Worm (Caenorhabditis elegans): ENCODE measurements around the gene R09D1.14.
A peak's percentile ranks its signal among the peaks of the same experiment; 100 is the strongest.
"Not testable (repeated sequence)": the region's sequence is repeated elsewhere in the genome, so short reads cannot be mapped to it uniquely, and the experiment has no call there.

R09D1.14 gene

DNA sequence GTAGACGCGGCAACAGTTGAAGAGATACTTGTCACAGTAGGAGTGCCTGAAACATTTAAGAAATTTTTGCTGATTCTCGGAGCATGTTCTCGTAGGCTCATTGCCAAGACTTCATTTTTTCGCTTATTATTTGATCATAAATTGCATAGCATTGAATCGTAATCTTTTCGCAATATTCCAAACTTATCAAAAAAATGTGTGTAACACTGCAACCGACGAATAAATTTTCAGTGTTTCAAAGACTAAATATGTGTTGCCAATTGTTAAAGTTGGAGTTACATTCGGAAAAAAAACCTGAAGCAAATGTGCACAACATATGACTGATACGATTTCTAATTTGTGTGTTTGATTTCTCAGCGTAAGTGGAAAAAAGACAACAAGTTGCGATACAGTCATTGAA, at the start of gene R09D1.14:
TSS of gene R09D1.14 (minus strand) at position 101 of the 400 bp plus-strand sequence.
- not testable (repeated sequence) for TF ChIP-seq ama-1 (optimal IDR thresholded peaks at IDR 0.05); skn-1 (tag; optimal IDR thresholded peaks at IDR 0.05); nhr-28 (tag; optimal IDR thresholded peaks at IDR 0.05)

ce11 chrII:9507181-9507580, 47.8 kb upstream of the R09D1.14 start, which contains the start of gene gcy-3:
gcy-3 (minus strand) TSS chrII:9507281.
- TF ChIP-seq nhr-25 (tag; optimal IDR thresholded peaks at IDR 0.05), result no peak
- TF ChIP-seq lin-39 (tag; optimal IDR thresholded peaks at IDR 0.05), result no peak
- TF ChIP-seq fkh-10 (GFP tag; optimal IDR thresholded peaks at IDR 0.05), result no peak
- no peak for TF ChIP-seq ztf-4 (tag; optimal IDR thresholded peaks at IDR 0.05)
- TF ChIP-seq unc-39 (tag; optimal IDR thresholded peaks at IDR 0.05), result no peak
- no peak for TF ChIP-seq elt-1 (tag; optimal IDR thresholded peaks at IDR 0.05)
- TF ChIP-seq egl-5 (tag; optimal IDR thresholded peaks at IDR 0.05), result no peak
- no peak for TF ChIP-seq eor-1 (tag; optimal IDR thresholded peaks at IDR 0.05)
- no peak for TF ChIP-seq nhr-11 (tag; optimal IDR thresholded peaks at IDR 0.05)
- TF ChIP-seq nhr-43 (tag; optimal IDR thresholded peaks at IDR 0.05; ENCODE audit: poor library complexity, severe bottlenecking), result no peak
- TF ChIP-seq ceh-82 (tag; optimal IDR thresholded peaks at IDR 0.05), result no peak
- no peak for TF ChIP-seq nhr-28 (tag; optimal IDR thresholded peaks at IDR 0.05)
- TF ChIP-seq mml-1 (tag; optimal IDR thresholded peaks at IDR 0.05), result no peak
- no peak for TF ChIP-seq tbx-2 (tag; optimal IDR thresholded peaks at IDR 0.05)
- no peak for TF ChIP-seq zag-1 (tag; optimal IDR thresholded peaks at IDR 0.05)
- no peak for TF ChIP-seq nhr-67 (tag; optimal IDR thresholded peaks at IDR 0.05)
- TF ChIP-seq R02D3.7 (tag; optimal IDR thresholded peaks at IDR 0.05), result no peak
- no peak for TF ChIP-seq fkh-2 (tag; optimal IDR thresholded peaks at IDR 0.05)
- TF ChIP-seq jun-1 (tag; optimal IDR thresholded peaks at IDR 0.05), result no peak

ce11 chrII:9501955-9502354, 42.6 kb upstream of the R09D1.14 start:
- TF ChIP-seq mml-1 (tag; optimal IDR thresholded peaks at IDR 0.05) (no peak), zag-1 (tag; optimal IDR thresholded peaks at IDR 0.05) (no peak), elt-2 (tag; optimal IDR thresholded peaks at IDR 0.05) (peak; percentile 98), pha-4 (tag; optimal IDR thresholded peaks at IDR 0.05) (peak; percentile 68), nhr-77 (tag; optimal IDR thresholded peaks at IDR 0.05) (no peak), daf-12 (tag; optimal IDR thresholded peaks at IDR 0.05) (no peak), nhr-28 (tag; optimal IDR thresholded peaks at IDR 0.05) (no peak), pqm-1 (tag; optimal IDR thresholded peaks at IDR 0.05) (peak; percentile 78), ceh-82 (tag; optimal IDR thresholded peaks at IDR 0.05) (no peak), skn-1 (tag; optimal IDR thresholded peaks at IDR 0.05) (no peak), nfya-1 (tag; optimal IDR thresholded peaks at IDR 0.05; ENCODE audit: insufficient read depth) (no peak), jun-1 (tag; optimal IDR thresholded peaks at IDR 0.05) (peak; percentile 78), sea-2 (GFP tag; optimal IDR thresholded peaks at IDR 0.05) (no peak), R02D3.7 (tag; optimal IDR thresholded peaks at IDR 0.05) (no peak)

ce11 chrII:9500926-9501325, 41.6 kb upstream of the R09D1.14 start:
- TF ChIP-seq elt-2 (tag; optimal IDR thresholded peaks at IDR 0.05) (peak; percentile 99), jun-1 (tag; optimal IDR thresholded peaks at IDR 0.05) (peak; percentile 60), lin-39 (tag; optimal IDR thresholded peaks at IDR 0.05) (no peak), egl-5 (tag; optimal IDR thresholded peaks at IDR 0.05) (no peak), pha-4 (tag; optimal IDR thresholded peaks at IDR 0.05) (peak; percentile 76), pqm-1 (tag; optimal IDR thresholded peaks at IDR 0.05) (peak; percentile 99), nhr-25 (tag; optimal IDR thresholded peaks at IDR 0.05) (no peak), nhr-12 (tag; optimal IDR thresholded peaks at IDR 0.05) (no peak)

DNA sequence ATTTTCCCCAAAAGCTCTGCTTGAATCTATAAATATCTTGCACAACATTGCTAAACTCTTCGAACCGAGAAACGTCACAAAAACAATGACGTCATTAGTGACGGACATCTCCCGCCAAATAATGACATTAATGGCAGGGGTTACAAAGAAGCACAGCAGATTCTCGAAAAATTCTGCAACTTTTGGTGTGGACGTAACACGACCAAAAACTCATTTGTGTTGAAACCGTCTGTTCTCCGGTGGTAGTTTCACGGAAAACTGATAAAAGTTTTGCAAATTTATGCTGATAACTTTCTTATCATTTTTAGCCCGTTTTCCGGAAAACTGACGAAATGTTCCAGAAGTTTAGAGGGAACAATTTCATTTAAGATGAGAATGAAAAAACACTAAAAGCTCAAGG, 39.2 kb upstream of the R09D1.14 start:
- TF ChIP-seq elt-2 (tag; optimal IDR thresholded peaks at IDR 0.05) (peak; percentile 79), pqm-1 (tag; optimal IDR thresholded peaks at IDR 0.05) (peak; percentile 42), tbx-2 (tag; optimal IDR thresholded peaks at IDR 0.05) (no peak)

ce11 chrII:9497309-9497708, 37.9 kb upstream of the R09D1.14 start:
- TF ChIP-seq nhr-43 (tag; optimal IDR thresholded peaks at IDR 0.05; ENCODE audit: poor library complexity, severe bottlenecking) (no peak), nfya-1 (tag; optimal IDR thresholded peaks at IDR 0.05; ENCODE audit: insufficient read depth) (peak; percentile 27), daf-12 (tag; optimal IDR thresholded peaks at IDR 0.05) (no peak)
